Worm (Caenorhabditis elegans) whole organism, young adult: Measurements from ENCODE around the gene C05D11.5.

Experiments
- B0336.3 ChIP-seq: fragments of 200-800 bp; sonication (Bioruptor generic); IDR thresholded peaks from 2 replicates; pipeline ENCODE4 v1.3.6; 2022; ENCODE audit warnings: missing genetic modification characterization, missing compliant biosample characterization
- dpl-1 ChIP-seq: fragments of 150-350 bp; optimal IDR thresholded peaks from 2 replicates; lab custom pipeline; 2014; ENCODE audit warnings: missing biosample characterization, missing genetic modification reagents, missing genetic modification characterization
- hsf-1 ChIP-seq: fragments of 200-800 bp; sonication (Bioruptor generic); IDR thresholded peaks from 2 replicates; pipeline ENCODE4 v1.3.6; 2022; ENCODE audit warnings: missing genetic modification reagents, missing genetic modification characterization, missing compliant biosample characterization
- lag-1 ChIP-seq: fragments of 200-800 bp; sonication (Bioruptor generic); IDR thresholded peaks from 2 replicates; pipeline ENCODE4 v1.3.6; 2022; ENCODE audit warnings: missing genetic modification reagents, missing genetic modification characterization, missing compliant biosample characterization
- lin-35 ChIP-seq, 3 experiments: fragments of 150-350 bp in 2 of 3; sonication (generic microtip) in 1 of 3; optimal IDR thresholded peaks; 2 replicates each; lab custom pipeline; 2014 to 2018; ENCODE audit warnings: missing biosample characterization in 3 of 3, missing genetic modification characterization in 3 of 3, missing genetic modification reagents in 3 of 3

DNA sequence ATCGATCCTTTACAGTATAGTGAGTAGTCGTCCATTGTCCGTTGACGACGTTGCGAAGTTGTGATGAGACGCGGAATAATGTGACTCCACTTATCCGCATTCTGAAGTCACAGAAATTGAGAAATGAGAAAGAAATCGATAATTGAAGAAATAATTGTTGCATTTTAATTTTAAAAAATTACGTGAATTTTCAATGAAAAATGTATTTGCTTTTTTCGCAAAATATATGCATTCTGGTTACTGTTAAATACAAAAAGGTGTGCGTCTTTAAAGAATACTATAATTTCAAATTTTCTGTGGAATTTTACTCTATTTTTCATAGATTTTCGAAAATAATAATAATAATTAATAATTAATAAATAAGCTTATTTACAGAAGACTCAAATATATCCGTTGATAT, 35.0 kb upstream of the C05D11.5 start, which contains the start of gene let-721:
- TF ChIP-seq hsf-1 (GFP tag; lab: Robert Waterston, UW) (no peak), lin-35 (GFP tag; optimal IDR thresholded peaks at IDR 0.05; lab: Kevin White, UChicago) (no peak), B0336.3 (GFP tag; lab: Robert Waterston, UW) (no peak), dpl-1 (GFP tag; lab: Kevin White, UChicago) (no peak), lag-1 (GFP tag; lab: Robert Waterston, UW) (no peak)
